Worm (Caenorhabditis elegans): ENCODE data around the gene clec-2.

ce11 chrII:3063984-3064383 is 40.8 kb upstream of the clec-2 start:
- TF ChIP-seq dao-5 (tag; optimal IDR thresholded peaks at IDR 0.05) (no peak), him-1 (tag; optimal IDR thresholded peaks at IDR 0.05) (no peak)
